Worm (Caenorhabditis elegans) whole organism, L2 larva: ENCODE data around the gene T25D3.4.

ENCODE experiments used
- F13H6.1 ChIP-seq: sonication (generic microtip); optimal IDR thresholded peaks from 2 replicates; lab custom pipeline; 2016; ENCODE audit warnings: missing genetic modification characterization, missing compliant biosample characterization
- R02D3.7 ChIP-seq: fragments of 150-350 bp; optimal IDR thresholded peaks from 2 replicates; lab custom pipeline; 2014; ENCODE audit warnings: missing biosample characterization, missing genetic modification characterization
- alr-1 ChIP-seq: fragments of 150-350 bp; optimal IDR thresholded peaks from 2 replicates; lab custom pipeline; 2014; ENCODE audit warnings: missing biosample characterization, missing genetic modification characterization
- ama-1 ChIP-seq: fragments of 150-350 bp; optimal IDR thresholded peaks from 2 replicates; lab custom pipeline; 2018; ENCODE audit warnings: inconsistent platforms
- blmp-1 ChIP-seq: sonication (generic microtip); optimal IDR thresholded peaks from 2 replicates; lab custom pipeline; 2017; ENCODE audit warnings: missing genetic modification characterization, mild to moderate bottlenecking, missing compliant biosample characterization, antibody characterized with exemption, moderate library complexity; ENCODE audit not compliant: insufficient read depth
- ceh-16 ChIP-seq: fragments of 150-350 bp; optimal IDR thresholded peaks from 2 replicates; lab custom pipeline; 2014; ENCODE audit warnings: missing biosample characterization, missing genetic modification characterization
- ceh-82 ChIP-seq: fragments of 150-350 bp; optimal IDR thresholded peaks from 2 replicates; lab custom pipeline; 2014; ENCODE audit warnings: missing biosample characterization, missing genetic modification characterization
- crh-2 ChIP-seq: sonication (generic microtip); optimal IDR thresholded peaks from 2 replicates; lab custom pipeline; 2017; ENCODE audit warnings: missing biosample characterization, missing genetic modification characterization
- dmd-4 ChIP-seq: sonication (generic microtip); optimal IDR thresholded peaks from 2 replicates; lab custom pipeline; 2017; ENCODE audit warnings: missing biosample characterization, missing genetic modification characterization
- egl-27 ChIP-seq: sonication (generic microtip); optimal IDR thresholded peaks from 3 replicates; lab custom pipeline; 2017; ENCODE audit warnings: missing biosample characterization, missing genetic modification reagents, missing genetic modification characterization
- elt-1 ChIP-seq: fragments of 150-350 bp; optimal IDR thresholded peaks from 2 replicates; lab custom pipeline; 2014; ENCODE audit warnings: missing biosample characterization, missing genetic modification characterization
- elt-3 ChIP-seq: sonication (generic microtip); optimal IDR thresholded peaks from 2 replicates; lab custom pipeline; 2017; ENCODE audit warnings: missing biosample characterization, missing genetic modification characterization
- fos-1 ChIP-seq: fragments of 150-350 bp; optimal IDR thresholded peaks from 2 replicates; lab custom pipeline; 2014; ENCODE audit warnings: missing biosample characterization, missing genetic modification characterization
- gmeb-1 ChIP-seq: fragments of 150-350 bp; optimal IDR thresholded peaks from 2 replicates; lab custom pipeline; 2014; ENCODE audit warnings: missing biosample characterization, missing genetic modification characterization
- lin-11 ChIP-seq: fragments of 150-350 bp; sonication (generic microtip); optimal IDR thresholded peaks from 2 replicates; lab custom pipeline; 2014; ENCODE audit warnings: missing biosample characterization, missing genetic modification characterization, inconsistent platforms, mixed read lengths
- lin-13 ChIP-seq: fragments of 150-350 bp; optimal IDR thresholded peaks from 2 replicates; lab custom pipeline; 2014; ENCODE audit warnings: missing biosample characterization, missing genetic modification reagents, missing genetic modification characterization
- lin-39 ChIP-seq: fragments of 150-350 bp; optimal IDR thresholded peaks from 2 replicates; lab custom pipeline; 2014; ENCODE audit warnings: missing biosample characterization, missing genetic modification reagents, missing genetic modification characterization
- lsy-2 ChIP-seq, 2 experiments: fragments of 150-350 bp in 1 of 2; sonication (generic microtip) in 1 of 2; optimal IDR thresholded peaks; 2 replicates each; lab custom pipeline; 2014 to 2017; ENCODE audit warnings: missing biosample characterization in 2 of 2, missing genetic modification characterization in 2 of 2
- mab-5 ChIP-seq: fragments of 150-350 bp; optimal IDR thresholded peaks from 2 replicates; lab custom pipeline; 2014; ENCODE audit warnings: missing biosample characterization, missing genetic modification characterization
- mbf-1 ChIP-seq: sonication (generic microtip); optimal IDR thresholded peaks from 2 replicates; lab custom pipeline; 2017; ENCODE audit warnings: missing biosample characterization, missing genetic modification characterization
- mdl-1 ChIP-seq, 2 experiments: fragments of 150-350 bp in 1 of 2; sonication (generic microtip) in 1 of 2; optimal IDR thresholded peaks; 2 replicates each; lab custom pipeline; 2017; ENCODE audit warnings: missing biosample characterization in 2 of 2, missing genetic modification characterization in 2 of 2
- nhr-10 ChIP-seq: sonication (generic microtip); optimal IDR thresholded peaks from 2 replicates; lab custom pipeline; 2017; ENCODE audit warnings: missing biosample characterization, missing genetic modification characterization
- nhr-11 ChIP-seq: fragments of 150-350 bp; optimal IDR thresholded peaks from 2 replicates; lab custom pipeline; 2014; ENCODE audit warnings: missing biosample characterization, missing genetic modification characterization
- nhr-12 ChIP-seq: fragments of 150-350 bp; optimal IDR thresholded peaks from 2 replicates; lab custom pipeline; 2014; ENCODE audit warnings: missing biosample characterization, missing genetic modification characterization
- nhr-129 ChIP-seq: fragments of 150-350 bp; optimal IDR thresholded peaks from 2 replicates; lab custom pipeline; 2014; ENCODE audit warnings: missing biosample characterization, missing genetic modification characterization
- nhr-21 ChIP-seq: fragments of 150-350 bp; optimal IDR thresholded peaks from 2 replicates; lab custom pipeline; 2014; ENCODE audit warnings: missing biosample characterization, missing genetic modification characterization
- nhr-23 ChIP-seq: fragments of 150-350 bp; optimal IDR thresholded peaks from 2 replicates; lab custom pipeline; 2014; ENCODE audit warnings: missing biosample characterization, missing genetic modification reagents, missing genetic modification characterization
- nhr-237 ChIP-seq: fragments of 150-350 bp; optimal IDR thresholded peaks from 2 replicates; lab custom pipeline; 2014; ENCODE audit warnings: missing biosample characterization, missing genetic modification characterization
- nhr-25 ChIP-seq: fragments of 150-350 bp; sonication (generic microtip); optimal IDR thresholded peaks from 3 replicates; lab custom pipeline; 2014; ENCODE audit warnings: missing biosample characterization, missing genetic modification characterization
- nhr-6 ChIP-seq: fragments of 150-350 bp; optimal IDR thresholded peaks from 2 replicates; lab custom pipeline; 2014; ENCODE audit warnings: missing biosample characterization, missing genetic modification characterization
- nhr-77 ChIP-seq: fragments of 150-350 bp; optimal IDR thresholded peaks from 2 replicates; lab custom pipeline; 2014; ENCODE audit warnings: missing biosample characterization, missing genetic modification characterization
- peb-1 ChIP-seq: fragments of 150-350 bp; optimal IDR thresholded peaks from 2 replicates; lab custom pipeline; 2014; ENCODE audit warnings: missing biosample characterization, missing genetic modification characterization
- sma-3 ChIP-seq: sonication (generic microtip); optimal IDR thresholded peaks from 2 replicates; lab custom pipeline; 2016; ENCODE audit warnings: missing genetic modification reagents, missing genetic modification characterization, missing compliant biosample characterization
- sma-9 ChIP-seq, 2 experiments: fragments of 150-350 bp in 1 of 2; sonication (generic microtip) in 1 of 2; optimal IDR thresholded peaks; 2 replicates each; lab custom pipeline; 2014 to 2016; ENCODE audit warnings: missing genetic modification characterization in 2 of 2, mild to moderate bottlenecking in 1 of 2, missing biosample characterization in 1 of 2, missing compliant biosample characterization in 1 of 2, missing genetic modification reagents in 1 of 2, moderate library complexity in 1 of 2
- snpc-4 ChIP-seq: fragments of 150-350 bp; optimal IDR thresholded peaks from 2 replicates; lab custom pipeline; 2014; ENCODE audit warnings: missing biosample characterization, missing genetic modification characterization
- unc-55 ChIP-seq: fragments of 150-350 bp; sonication (generic microtip); optimal IDR thresholded peaks from 3 replicates; lab custom pipeline; 2014; ENCODE audit warnings: missing biosample characterization, missing genetic modification reagents, missing genetic modification characterization
- unc-62 ChIP-seq: fragments of 150-350 bp; optimal IDR thresholded peaks from 2 replicates; lab custom pipeline; 2014; ENCODE audit warnings: missing biosample characterization, missing genetic modification reagents, missing genetic modification characterization
- zag-1 ChIP-seq: fragments of 150-350 bp; optimal IDR thresholded peaks from 2 replicates; lab custom pipeline; 2014; ENCODE audit warnings: missing biosample characterization, missing genetic modification characterization
- ztf-1 ChIP-seq: fragments of 200-800 bp; sonication (Bioruptor generic); conservative IDR thresholded peaks from 2 replicates; pipeline ENCODE4 v1.3.6; 2022; ENCODE audit warnings: missing genetic modification characterization, missing compliant biosample characterization
- ztf-4 ChIP-seq: fragments of 150-350 bp; optimal IDR thresholded peaks from 2 replicates; lab custom pipeline; 2014; ENCODE audit warnings: missing biosample characterization, missing genetic modification characterization

T25D3.4 gene

DNA sequence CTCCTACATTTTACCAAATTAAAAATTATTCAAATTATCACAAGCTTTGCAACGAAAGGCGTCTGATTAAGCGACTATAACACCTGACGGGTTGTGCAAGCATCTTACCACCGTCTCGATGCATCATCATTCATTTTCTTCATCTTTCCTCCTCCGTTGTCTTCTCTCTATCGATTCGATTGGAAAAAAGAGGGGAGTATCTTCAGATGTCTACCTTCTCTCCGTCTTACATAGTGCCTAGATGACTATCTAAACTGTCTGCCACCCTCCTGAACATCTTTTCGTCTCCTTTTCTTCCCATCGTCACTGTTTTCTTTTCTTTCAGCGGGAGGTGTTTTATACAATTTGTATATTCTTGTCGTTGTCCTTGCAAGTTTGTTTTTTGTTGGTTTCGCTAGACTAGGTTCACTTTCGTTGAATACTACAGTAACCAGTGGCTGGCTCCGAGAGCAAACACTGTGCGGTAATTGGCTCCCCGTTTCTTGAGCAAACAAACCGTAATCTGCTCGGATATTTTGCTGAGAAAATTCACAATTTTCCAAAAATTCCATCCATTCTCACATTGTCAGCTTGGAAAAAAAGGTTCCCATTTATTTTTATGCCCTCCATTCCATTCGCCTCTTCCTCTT lies 12.4 kb downstream of the T25D3.4 start (continued):
- TF ChIP-seq lin-13 = peak; percentile 13
- no peak for TF ChIP-seq nhr-6 (tag; lab: Kevin White, UChicago)
- TF ChIP-seq ztf-1 (GFP tag; lab: Robert Waterston, UW) = no peak
- TF ChIP-seq dmd-4 = no peak
- peak; percentile 17 for TF ChIP-seq F13H6.1
- no peak for TF ChIP-seq elt-1 (tag; lab: Kevin White, UChicago)
- TF ChIP-seq unc-62 (GFP tag; lab: Kevin White, UChicago) = no peak
- no peak for TF ChIP-seq mbf-1 (tag; lab: Kevin White, UChicago)
- TF ChIP-seq ama-1 (lab: Kevin White, UChicago) = no peak
- TF ChIP-seq ztf-4 (tag; lab: Kevin White, UChicago) = no peak
- TF ChIP-seq elt-3 (tag; lab: Kevin White, UChicago) = no peak
- TF ChIP-seq lin-11 (tag; lab: Kevin White, UChicago) = no peak
- TF ChIP-seq ceh-16 (tag; lab: Kevin White, UChicago) = no peak
- TF ChIP-seq lin-39 (tag; lab: Kevin White, UChicago) = no peak
- no peak for TF ChIP-seq unc-55 (GFP tag; lab: Kevin White, UChicago)

ce11 chrII:160561-161123 lies 13.6 kb downstream of the T25D3.4 start:
- TF ChIP-seq blmp-1 (tag; lab: Kevin White, UChicago) (no peak), sma-9 (GFP tag; optimal IDR thresholded peaks at IDR 0.05; lab: Kevin White, UChicago) (peak; percentile 29), sma-9 (tag; optimal IDR thresholded peaks at IDR 0.05; lab: Kevin White, UChicago) (no peak), lin-11 (tag; lab: Kevin White, UChicago) (peak; percentile 14), lin-39 (tag; lab: Kevin White, UChicago) (no peak), snpc-4 (tag; lab: Kevin White, UChicago) (no peak), lsy-2 (tag; optimal IDR thresholded peaks at IDR 0.05; lab: Kevin White, UChicago) (peak in 1 of 2 experiments; percentile 26), gmeb-1 (no peak), nhr-77 (no peak), nhr-21 (tag; lab: Kevin White, UChicago) (no peak), fos-1 (tag; lab: Kevin White, UChicago) (no peak)

- TF ChIP-seq lin-13 (no peak), F13H6.1 (peak; percentile 78), crh-2 (tag; lab: Kevin White, UChicago) (no peak), nhr-25 (no peak), unc-55 (GFP tag; lab: Kevin White, UChicago) (no peak), lin-39 (tag; lab: Kevin White, UChicago) (no peak), R02D3.7 (tag; lab: Kevin White, UChicago) (no peak), nhr-77 (no peak), nhr-129 (tag; lab: Kevin White, UChicago) (peak; percentile 64), gmeb-1 (no peak), lsy-2 (tag; optimal IDR thresholded peaks at IDR 0.05; lab: Kevin White, UChicago) (peak in 1 of 2 experiments; percentile 36), sma-9 (GFP tag; optimal IDR thresholded peaks at IDR 0.05; lab: Kevin White, UChicago) (peak; percentile 46), sma-9 (tag; optimal IDR thresholded peaks at IDR 0.05; lab: Kevin White, UChicago) (no peak), mdl-1 (tag; optimal IDR thresholded peaks at IDR 0.05; lab: Kevin White, UChicago) (no peak)
Observed at ce11 chrII:161275-161674, 14.2 kb downstream of the T25D3.4 start.

DNA sequence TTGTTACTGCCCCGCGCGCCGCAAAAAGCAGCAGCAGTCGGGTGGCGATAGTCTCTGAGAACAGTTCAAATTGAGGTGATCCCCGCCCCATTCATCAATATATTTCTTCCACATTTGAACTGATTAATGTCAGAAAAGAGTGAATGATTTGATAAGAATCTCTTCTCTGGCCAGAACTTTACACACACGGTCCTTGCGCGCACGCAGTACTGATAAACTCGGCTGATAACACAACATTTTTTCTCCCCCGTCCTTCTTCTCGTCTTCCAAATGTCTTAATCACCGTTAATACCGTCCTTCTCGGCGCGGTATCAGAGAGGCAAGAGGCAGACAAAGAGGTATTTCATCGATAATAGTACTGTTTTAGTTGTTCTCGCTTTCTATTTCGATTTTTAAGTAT lies 15.1 kb downstream of the T25D3.4 start, which contains the start of gene etr-1:
Gene etr-1, plus strand, starts transcription at position 193 of the 400 bp plus-strand sequence.
- TF ChIP-seq lin-11 (tag; lab: Kevin White, UChicago) = no peak
- no peak for TF ChIP-seq elt-1 (tag; lab: Kevin White, UChicago)
- TF ChIP-seq gmeb-1 = peak; percentile 16
- no peak for TF ChIP-seq peb-1
- no peak for TF ChIP-seq R02D3.7 (tag; lab: Kevin White, UChicago)
- no peak for TF ChIP-seq nhr-23
- TF ChIP-seq egl-27 (tag; lab: Kevin White, UChicago) = peak; percentile 10
- no peak for TF ChIP-seq mab-5 (tag; lab: Kevin White, UChicago)
- TF ChIP-seq nhr-6 (tag; lab: Kevin White, UChicago) = no peak
- TF ChIP-seq ztf-4 (tag; lab: Kevin White, UChicago) = no peak
- no peak for TF ChIP-seq mdl-1 (tag; optimal IDR thresholded peaks at IDR 0.05; lab: Kevin White, UChicago)
- TF ChIP-seq ztf-1 (GFP tag; lab: Robert Waterston, UW) = no peak
- no peak for TF ChIP-seq nhr-237 (tag; lab: Kevin White, UChicago)
- no peak for TF ChIP-seq elt-3 (tag; lab: Kevin White, UChicago)
- peak; percentile 56 for TF ChIP-seq nhr-21 (tag; lab: Kevin White, UChicago)
- TF ChIP-seq lsy-2 (tag; optimal IDR thresholded peaks at IDR 0.05; lab: Kevin White, UChicago) = peak in 1 of 2 experiments; percentile 10
- peak; percentile 61 for TF ChIP-seq crh-2 (tag; lab: Kevin White, UChicago)
- peak; percentile 70 for TF ChIP-seq blmp-1 (tag; lab: Kevin White, UChicago)
- no peak for TF ChIP-seq nhr-10 (tag; lab: Kevin White, UChicago)
- TF ChIP-seq ama-1 (lab: Kevin White, UChicago) = no peak
- no peak for TF ChIP-seq ceh-82
- TF ChIP-seq sma-3 (GFP tag; lab: Kevin White, UChicago) = peak; percentile 49
- TF ChIP-seq ceh-16 (tag; lab: Kevin White, UChicago) = no peak
- TF ChIP-seq mbf-1 (tag; lab: Kevin White, UChicago) = no peak
- no peak for TF ChIP-seq unc-55 (GFP tag; lab: Kevin White, UChicago)
- no peak for TF ChIP-seq nhr-11 (tag; lab: Kevin White, UChicago)
- no peak for TF ChIP-seq nhr-77
- no peak for TF ChIP-seq lin-13
- TF ChIP-seq dmd-4 = no peak
- peak; percentile 47 for TF ChIP-seq F13H6.1
- TF ChIP-seq nhr-12 (tag; lab: Kevin White, UChicago) = no peak
- peak; percentile 99 for TF ChIP-seq fos-1 (tag; lab: Kevin White, UChicago)
- TF ChIP-seq alr-1 (tag; lab: Kevin White, UChicago) = no peak
- TF ChIP-seq lin-39 (tag; lab: Kevin White, UChicago) = no peak
- TF ChIP-seq unc-62 (GFP tag; lab: Kevin White, UChicago) = no peak
- no peak for TF ChIP-seq zag-1 (tag; lab: Kevin White, UChicago)
